Worm (Caenorhabditis elegans) whole organism, young adult: ENCODE data around the gene arid-1.

Experiments
- B0035.1 ChIP-seq: sonication (generic microtip); optimal IDR thresholded peaks from 2 replicates; lab custom pipeline; 2016; ENCODE audit warnings: missing genetic modification characterization, mild to moderate bottlenecking, missing compliant biosample characterization, missing genotype, missing genetic modification reagents
- egrh-3 ChIP-seq: fragments of 200-800 bp; sonication (Bioruptor generic); IDR thresholded peaks from 2 replicates; pipeline ENCODE4 v1.3.6; 2022; ENCODE audit warnings: missing genetic modification reagents, missing genetic modification characterization, missing compliant biosample characterization
- mxl-1 ChIP-seq: sonication (generic microtip); optimal IDR thresholded peaks from 2 replicates; lab custom pipeline; 2016; ENCODE audit warnings: missing genetic modification characterization, missing compliant biosample characterization
- nfya-1 ChIP-seq: sonication (generic microtip); optimal IDR thresholded peaks from 2 replicates; lab custom pipeline; 2017; ENCODE audit warnings: antibody characterized with exemption, missing compliant biosample characterization, missing genetic modification characterization, borderline replicate concordance; ENCODE audit not compliant: insufficient read depth

ce11 chrV:234572-234971 is 48.6 kb downstream of the arid-1 start, which contains the start of gene kin-33:
- no peak for TF ChIP-seq B0035.1 (tag; lab: Kevin White, UChicago)
- no peak for TF ChIP-seq nfya-1 (tag; lab: Kevin White, UChicago)
- no peak for TF ChIP-seq egrh-3
- no peak for TF ChIP-seq mxl-1
